Fruit fly (Drosophila melanogaster): ENCODE data around the gene out.

Gene out

DNA sequence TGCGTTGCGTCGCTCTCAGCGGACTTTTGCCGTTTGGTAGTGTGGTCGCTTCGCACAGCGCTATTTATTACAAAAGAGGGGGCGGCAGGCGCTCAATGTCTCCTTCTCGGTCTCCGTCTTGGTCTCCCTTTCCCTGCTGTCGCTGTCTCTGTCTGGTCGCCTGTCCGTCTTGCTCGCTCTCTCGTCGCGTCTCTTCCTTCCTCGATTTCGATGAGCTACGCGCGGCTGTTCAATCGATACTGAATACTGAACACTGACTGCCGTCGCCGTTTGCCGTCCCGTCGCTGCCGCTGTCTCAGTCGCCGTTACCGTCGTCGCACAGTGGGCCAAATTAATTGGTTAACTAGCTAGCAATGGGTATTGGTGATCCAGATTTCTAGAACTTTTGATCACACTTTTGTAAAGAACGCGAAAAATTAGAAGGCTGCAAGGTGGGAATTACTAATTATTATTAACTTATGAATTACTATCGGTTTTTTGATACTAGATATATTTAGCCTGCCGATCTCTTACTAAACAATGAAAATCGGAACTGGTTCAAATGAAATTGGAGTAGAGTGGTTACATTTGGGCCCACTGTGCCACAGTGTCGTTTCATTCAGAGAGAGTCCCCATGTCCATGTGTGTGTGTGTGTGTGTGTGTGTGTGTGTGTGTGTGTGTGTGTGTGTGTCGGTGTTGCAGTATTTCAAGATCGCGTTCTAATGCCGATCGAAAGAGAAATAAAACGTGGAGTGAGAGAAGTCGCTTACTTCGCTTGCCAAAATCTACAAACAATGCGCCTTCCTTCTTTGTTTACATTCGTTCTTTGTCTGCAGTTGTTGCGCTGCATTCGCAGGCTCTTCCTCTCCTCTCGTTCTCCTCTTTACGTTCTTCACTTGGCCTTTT lies 23.8 kb downstream of the out start, which contains the start of gene CG8034 (continued):
- peak; percentile 96 for TF ChIP-seq CG13775 (GFP tag; optimal IDR thresholded peaks at IDR 0.05)
- peak; percentile 96 for TF ChIP-seq odd (GFP tag; optimal IDR thresholded peaks at IDR 0.05)
- TF ChIP-seq CG4424 (GFP tag; optimal IDR thresholded peaks at IDR 0.05), result peak; percentile 96
- TF ChIP-seq zf30C (GFP tag; optimal IDR thresholded peaks at IDR 0.05), result no peak
- peak; percentile 88 for TF ChIP-seq wor (GFP tag; IDR thresholded peaks at IDR 0.05)
- TF ChIP-seq CG16815 (GFP tag; optimal IDR thresholded peaks at IDR 0.05), result peak; percentile 98
- TF ChIP-seq fd64A (GFP tag; optimal IDR thresholded peaks at IDR 0.05), result peak; percentile 88
- TF ChIP-seq dysf (GFP tag; IDR thresholded peaks at IDR 0.05), result peak; percentile 98
- peak; percentile 98 for TF ChIP-seq CG7556 (GFP tag; optimal IDR thresholded peaks at IDR 0.05)
- TF ChIP-seq CG8924 (tag; optimal IDR thresholded peaks at IDR 0.05), result peak; percentile 98
- TF ChIP-seq Max (GFP tag; optimal IDR thresholded peaks at IDR 0.05), result peak; percentile 93
- TF ChIP-seq klu (GFP tag; IDR thresholded peaks at IDR 0.05), result peak; percentile 95
- TF ChIP-seq CG17912 (GFP tag; optimal IDR thresholded peaks at IDR 0.05), result peak; percentile 76
- TF ChIP-seq Sry-β (GFP tag; optimal IDR thresholded peaks at IDR 0.05), result peak; percentile 66
- TF ChIP-seq gem (tag; optimal IDR thresholded peaks at IDR 0.05), result peak; percentile 99
- TF ChIP-seq Hr51 (GFP tag; optimal IDR thresholded peaks at IDR 0.05), result peak; percentile 96 to 98
- peak; percentile 95 for TF ChIP-seq zen (tag; optimal IDR thresholded peaks at IDR 0.05)
- peak; percentile 97 for TF ChIP-seq ems (GFP tag; optimal IDR thresholded peaks at IDR 0.05)
- peak; percentile 75; the same call in 3 of the 4 replicates for TF ChIP-seq chinmo (GFP tag; IDR thresholded peaks at IDR 0.05; ENCODE audit: partially characterized antibody)
- TF ChIP-seq CG7839 (tag; optimal IDR thresholded peaks at IDR 0.05), result peak; percentile 98
- peak; percentile 77 for TF ChIP-seq psq (GFP tag; optimal IDR thresholded peaks at IDR 0.05)
- peak; percentile 87 for TF ChIP-seq CG11398 (GFP tag; optimal IDR thresholded peaks at IDR 0.05)
- TF ChIP-seq CG6175 (GFP tag; IDR thresholded peaks at IDR 0.05), result peak; percentile 90
- TF ChIP-seq phol (tag; optimal IDR thresholded peaks at IDR 0.05), result peak; percentile 97
- peak; percentile 79 for TF ChIP-seq chm (GFP tag; IDR thresholded peaks at IDR 0.05)
- peak; percentile 98 for TF ChIP-seq CG18262 (tag; optimal IDR thresholded peaks at IDR 0.05)
- peak; percentile 93 for TF ChIP-seq Hand (GFP tag; optimal IDR thresholded peaks at IDR 0.05)
- peak; percentile 96 for TF ChIP-seq CG9215 (GFP tag; IDR thresholded peaks at IDR 0.05)
- peak; percentile 90 for TF ChIP-seq HmgD (GFP tag; optimal IDR thresholded peaks at IDR 0.05)
- TF ChIP-seq CG18011 (GFP tag; optimal IDR thresholded peaks at IDR 0.05), result peak; percentile 83
- TF ChIP-seq CG17385 (GFP tag; optimal IDR thresholded peaks at IDR 0.05), result peak; percentile 92
- peak; percentile 82 for TF ChIP-seq Nf-YA (GFP tag; IDR thresholded peaks at IDR 0.05)
- peak; percentile 60; the same call in 2 of the 3 replicates for TF ChIP-seq vnd (GFP tag; IDR thresholded peaks at IDR 0.05; ENCODE audit: partially characterized antibody)
- no peak for TF ChIP-seq Tbp (GFP tag; optimal IDR thresholded peaks at IDR 0.05)
- TF ChIP-seq CG6272 (GFP tag; IDR thresholded peaks at IDR 0.05), result peak; percentile 89
- no peak for TF ChIP-seq mld (GFP tag; IDR thresholded peaks at IDR 0.05; ENCODE audit: partially characterized antibody)
- peak; percentile 98 for TF ChIP-seq CG18619 (GFP tag; optimal IDR thresholded peaks at IDR 0.05)
- TF ChIP-seq CG3995 (GFP tag; optimal IDR thresholded peaks at IDR 0.05), result peak; percentile 81
- peak; percentile 46 for TF ChIP-seq hkb (optimal IDR thresholded peaks at IDR 0.05)
- peak; percentile 95 for TF ChIP-seq hkb (GFP tag; IDR thresholded peaks at IDR 0.05)
- TF ChIP-seq MESR4 (GFP tag; optimal IDR thresholded peaks at IDR 0.05), result peak; percentile 47
- peak; percentile 94 for TF ChIP-seq scrt (GFP tag; optimal IDR thresholded peaks at IDR 0.05)
- TF ChIP-seq Dek (tag; optimal IDR thresholded peaks at IDR 0.05), result peak; percentile 97
- peak; percentile 13 for TF ChIP-seq D (optimal IDR thresholded peaks at IDR 0.05)
- peak; percentile 97 for TF ChIP-seq D (GFP tag; optimal IDR thresholded peaks at IDR 0.05)
- TF ChIP-seq slp2 (GFP tag; optimal IDR thresholded peaks at IDR 0.05), result peak; percentile 94
- TF ChIP-seq h (optimal IDR thresholded peaks at IDR 0.05), result no peak
- TF ChIP-seq kah (GFP tag; optimal IDR thresholded peaks at IDR 0.05), result peak; percentile 93
- TF ChIP-seq Med (GFP tag), result peak; percentile 99

All from whole organism, embryonic.